Worm (Caenorhabditis elegans): ENCODE data around the gene math-41.
"Not testable (repeated sequence)": the region's sequence is repeated elsewhere in the genome, so short reads cannot be mapped to it uniquely, and the experiment has no call there.

Gene math-41

DNA sequence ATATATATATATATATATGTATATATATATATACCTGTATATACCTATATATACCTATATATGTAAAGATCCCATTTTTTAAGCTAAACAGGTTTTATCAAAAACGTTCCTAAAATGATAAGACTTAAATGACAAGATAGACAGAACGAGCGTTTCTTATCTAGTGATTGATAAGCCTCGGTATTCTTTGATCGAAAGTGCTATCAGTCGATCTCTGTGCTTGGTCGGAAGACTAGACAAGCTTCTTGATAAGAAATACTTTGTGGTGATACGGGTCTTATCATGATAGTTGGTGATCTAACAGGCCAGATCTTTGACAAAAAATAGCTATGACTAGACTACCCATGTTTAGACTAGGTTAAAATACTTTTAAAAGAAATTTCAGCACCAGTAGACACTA is 27.3 kb downstream of the math-41 start (continued):
- TF ChIP-seq nhr-120 (GFP tag; IDR thresholded peaks at IDR 0.05) (no peak), F23B12.7 (tag; optimal IDR thresholded peaks at IDR 0.05; ENCODE audit: insufficient read depth) (no peak), tbx-9 (tag; optimal IDR thresholded peaks at IDR 0.05; ENCODE audit: borderline replicate concordance) (no peak), Y95B8A.8 (GFP tag; IDR thresholded peaks at IDR 0.05) (no peak), athp-1 (tag; optimal IDR thresholded peaks at IDR 0.05) (no peak), lin-54 (GFP tag; optimal IDR thresholded peaks at IDR 0.05) (no peak), nhr-80 (tag; optimal IDR thresholded peaks at IDR 0.05) (peak; percentile 91), ztf-26 (tag; optimal IDR thresholded peaks at IDR 0.05) (peak; percentile 7), ztf-22 (GFP tag; optimal IDR thresholded peaks at IDR 0.05) (peak; percentile 82), tbp1 (GFP tag; optimal IDR thresholded peaks at IDR 0.05) (peak; percentile 42)

DNA sequence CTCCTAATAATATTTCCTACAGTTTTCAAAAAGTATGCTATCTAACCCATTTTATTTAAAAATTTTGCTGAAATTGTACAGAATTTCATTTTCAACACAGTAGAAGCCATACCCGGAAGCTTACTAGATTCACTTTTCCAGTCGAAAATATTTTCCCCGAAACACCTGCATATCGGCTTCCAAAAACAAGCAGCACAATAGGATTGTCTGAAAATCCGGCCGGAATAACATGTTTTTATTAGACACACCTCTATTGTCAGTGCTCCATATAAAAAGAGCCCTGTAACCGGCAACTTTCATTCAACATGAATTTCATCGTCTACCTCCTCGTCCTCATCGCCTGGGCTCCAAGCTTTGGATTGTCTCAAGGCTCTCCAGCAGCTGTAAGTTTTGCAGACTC is 28.1 kb downstream of the math-41 start, which contains the start of gene C52E2.2:
Gene C52E2.2, plus strand, starts transcription at position 301 of the 400 bp plus-strand sequence.
- no peak for TF ChIP-seq ztf-3 (GFP tag; optimal IDR thresholded peaks at IDR 0.05)
- TF ChIP-seq efl-1 (GFP tag; optimal IDR thresholded peaks at IDR 0.05): no peak
- no peak for TF ChIP-seq F10E7.11 (tag; optimal IDR thresholded peaks at IDR 0.05)
- no peak for TF ChIP-seq him-1 (tag; optimal IDR thresholded peaks at IDR 0.05)
- no peak for TF ChIP-seq lsy-27 (tag; optimal IDR thresholded peaks at IDR 0.05; ENCODE audit: borderline replicate concordance, insufficient read depth)
- TF ChIP-seq ets-4 (GFP tag; optimal IDR thresholded peaks at IDR 0.05): no peak
- TF ChIP-seq madf-8 (GFP tag; conservative IDR thresholded peaks at IDR 0.05): no peak
- no peak for TF ChIP-seq ZK185.1 (tag; optimal IDR thresholded peaks at IDR 0.05; ENCODE audit: poor library complexity, severe bottlenecking)
- TF ChIP-seq egl-18 (GFP tag; IDR thresholded peaks at IDR 0.05): no peak
- no peak for TF ChIP-seq nhr-179 (tag; optimal IDR thresholded peaks at IDR 0.05)
- no peak for TF ChIP-seq ceh-58 (GFP tag; IDR thresholded peaks at IDR 0.05)
- TF ChIP-seq pbrm-1 (GFP tag; IDR thresholded peaks at IDR 0.05): no peak
- TF ChIP-seq unc-130 (GFP tag; optimal IDR thresholded peaks at IDR 0.05): no peak
- TF ChIP-seq athp-1 (tag; optimal IDR thresholded peaks at IDR 0.05): no peak
- TF ChIP-seq F55B11.4 (tag; optimal IDR thresholded peaks at IDR 0.05; ENCODE audit: borderline replicate concordance, insufficient read depth): no peak
- TF ChIP-seq hmg-1.2 (GFP tag; IDR thresholded peaks at IDR 0.05): no peak
- no peak for TF ChIP-seq somi-1 (GFP tag; optimal IDR thresholded peaks at IDR 0.05)
- TF ChIP-seq hlh-26 (GFP tag; conservative IDR thresholded peaks at IDR 0.05): no peak
- TF ChIP-seq nhr-80 (tag; optimal IDR thresholded peaks at IDR 0.05): no peak
- TF ChIP-seq fkh-3 (tag; optimal IDR thresholded peaks at IDR 0.05): no peak

DNA sequence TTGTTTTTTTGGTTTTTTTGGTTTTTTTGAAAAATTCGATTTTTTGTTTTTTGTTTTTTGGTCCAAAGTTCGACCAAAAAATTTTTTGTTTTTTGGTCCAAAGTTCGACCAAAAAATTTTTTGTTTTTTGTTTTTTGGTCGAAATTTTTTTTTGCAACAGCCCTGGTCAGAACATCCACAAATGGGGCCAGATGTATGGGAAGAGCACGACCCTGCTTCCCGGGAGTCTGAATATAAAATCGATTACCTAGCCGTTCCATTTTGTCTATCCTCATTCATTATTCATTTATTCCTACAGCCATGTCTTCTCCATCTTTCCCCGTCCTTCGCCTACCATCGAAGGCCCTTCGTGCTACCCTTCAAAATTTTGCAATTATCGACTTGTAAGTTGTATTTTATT is 29.7 kb downstream of the math-41 start, which contains the start of gene fbxb-95:
Gene fbxb-95, plus strand, starts transcription at position 301 of the 400 bp plus-strand sequence.
- not testable (repeated sequence) for TF ChIP-seq attf-6 (GFP tag; IDR thresholded peaks at IDR 0.05); lin-54 (GFP tag; optimal IDR thresholded peaks at IDR 0.05); nhr-27 (tag; optimal IDR thresholded peaks at IDR 0.05)

ce11 chrII:1855447-1855846 is 31.0 kb downstream of the math-41 start:
- peak; percentile 41 for TF ChIP-seq mcd-1 (GFP tag; IDR thresholded peaks at IDR 0.05)
- TF ChIP-seq aptf-3 (GFP tag; IDR thresholded peaks at IDR 0.05): 0 out of 2 replicates have a peak, but pooled peaks have one; percentile 56

- TF ChIP-seq D2030.7 (GFP tag; IDR thresholded peaks at IDR 0.05) (peak; percentile 44; the same call in 1 of the 2 replicates), mcd-1 (GFP tag; IDR thresholded peaks at IDR 0.05) (peak; percentile 67; the same call in 1 of the 2 replicates), hmg-1.2 (GFP tag; IDR thresholded peaks at IDR 0.05) (peak; percentile 96)
Observed at ce11 chrII:1861285-1861793, 36.9 kb downstream of the math-41 start, which contains the start of gene C16C4.18. C16C4.18 (minus strand) TSS chrII:1861335.

All from whole organism, young adult.